Worm (Caenorhabditis elegans) whole organism, mixed stage, embryonic: Measurements from ENCODE around the gene ZK666.12.

ENCODE experiments used
- M03D4.4 ChIP-seq: sonication (generic microtip); optimal IDR thresholded peaks from 2 replicates; lab custom pipeline; 2017; ENCODE audit warnings: mild to moderate bottlenecking, missing genetic modification characterization, missing compliant biosample characterization
- bed-3 ChIP-seq: fragments of 200-800 bp; sonication (Bioruptor generic); optimal IDR thresholded peaks from 3 replicates; lab custom pipeline; 2018; ENCODE audit warnings: mild to moderate bottlenecking, missing genetic modification characterization, moderate library complexity, missing compliant biosample characterization
- blmp-1 ChIP-seq: fragments of 150-350 bp; optimal IDR thresholded peaks from 2 replicates; lab custom pipeline; 2014; ENCODE audit warnings: missing biosample characterization, missing genetic modification characterization
- ceh-39 ChIP-seq: fragments of 150-350 bp; optimal IDR thresholded peaks from 2 replicates; lab custom pipeline; 2014; ENCODE audit warnings: missing biosample characterization, missing genetic modification characterization
- ceh-43 ChIP-seq: fragments of 200-800 bp; sonication (Bioruptor generic); optimal IDR thresholded peaks from 2 replicates; lab custom pipeline; 2018; ENCODE audit warnings: mild to moderate bottlenecking, missing genetic modification characterization, moderate library complexity, missing compliant biosample characterization
- ceh-83 ChIP-seq: fragments of 200-800 bp; sonication (Bioruptor generic); optimal IDR thresholded peaks from 2 replicates; lab custom pipeline; 2018; ENCODE audit warnings: mild to moderate bottlenecking, missing genetic modification characterization, missing compliant biosample characterization
- ces-1 ChIP-seq: fragments of 150-350 bp; optimal IDR thresholded peaks from 2 replicates; lab custom pipeline; 2014; ENCODE audit warnings: missing biosample characterization, missing genetic modification reagents, missing genetic modification characterization
- cnd-1 ChIP-seq: fragments of 200-800 bp; sonication (Bioruptor generic); optimal IDR thresholded peaks from 2 replicates; lab custom pipeline; 2018; ENCODE audit warnings: mild to moderate bottlenecking, missing genetic modification characterization, missing compliant biosample characterization
- elt-1 ChIP-seq: sonication (generic microtip); optimal IDR thresholded peaks from 2 replicates; lab custom pipeline; 2017; ENCODE audit warnings: missing genetic modification characterization, mild to moderate bottlenecking, missing compliant biosample characterization, antibody characterized with exemption, moderate library complexity, borderline replicate concordance; ENCODE audit not compliant: insufficient read depth
- elt-3 ChIP-seq: fragments of 150-350 bp; optimal IDR thresholded peaks from 2 replicates; lab custom pipeline; 2014; ENCODE audit warnings: missing biosample characterization, missing genetic modification characterization
- flh-1 ChIP-seq: fragments of 200-800 bp; sonication (Bioruptor generic); optimal IDR thresholded peaks from 2 replicates; lab custom pipeline; 2018; ENCODE audit warnings: mild to moderate bottlenecking, missing genetic modification characterization, moderate library complexity, missing compliant biosample characterization
- ham-2 ChIP-seq: fragments of 200-800 bp; sonication (Bioruptor generic); optimal IDR thresholded peaks from 2 replicates; lab custom pipeline; 2018; ENCODE audit warnings: mild to moderate bottlenecking, missing genetic modification characterization, missing compliant biosample characterization
- hlh-1 ChIP-seq: fragments of 150-350 bp; optimal IDR thresholded peaks from 2 replicates; lab custom pipeline; 2014; ENCODE audit warnings: missing biosample characterization, missing genetic modification reagents, missing genetic modification characterization
- lin-13 ChIP-seq: fragments of 150-350 bp; optimal IDR thresholded peaks from 2 replicates; lab custom pipeline; 2014; ENCODE audit warnings: missing biosample characterization, missing genetic modification characterization
- lin-32 ChIP-seq: fragments of 200-800 bp; sonication (Bioruptor generic); optimal IDR thresholded peaks from 2 replicates; lab custom pipeline; 2018; ENCODE audit warnings: mild to moderate bottlenecking, missing genetic modification characterization, missing compliant biosample characterization
- lsy-2 ChIP-seq: fragments of 150-350 bp; optimal IDR thresholded peaks from 2 replicates; lab custom pipeline; 2014; ENCODE audit warnings: missing biosample characterization, missing genetic modification characterization
- mab-5 ChIP-seq: fragments of 150-350 bp; optimal IDR thresholded peaks from 2 replicates; lab custom pipeline; 2014; ENCODE audit warnings: missing biosample characterization, missing genetic modification characterization
- mep-1 ChIP-seq: fragments of 150-350 bp; optimal IDR thresholded peaks from 2 replicates; lab custom pipeline; 2017; ENCODE audit warnings: missing biosample characterization, missing genetic modification reagents, missing genetic modification characterization, inconsistent platforms
- nhr-12 ChIP-seq: fragments of 150-350 bp; optimal IDR thresholded peaks from 2 replicates; lab custom pipeline; 2014; ENCODE audit warnings: missing biosample characterization, missing genetic modification characterization
- nhr-2 ChIP-seq: fragments of 150-350 bp; optimal IDR thresholded peaks from 2 replicates; lab custom pipeline; 2014; ENCODE audit warnings: missing biosample characterization, missing genetic modification characterization
- nhr-237 ChIP-seq: fragments of 150-350 bp; optimal IDR thresholded peaks from 2 replicates; lab custom pipeline; 2014; ENCODE audit warnings: missing biosample characterization, missing genetic modification characterization
- nhr-76 ChIP-seq: sonication (generic microtip); optimal IDR thresholded peaks from 2 replicates; lab custom pipeline; 2017; ENCODE audit warnings: missing biosample characterization, missing genetic modification characterization
- pha-4 ChIP-seq: fragments of 150-350 bp; optimal IDR thresholded peaks from 2 replicates; lab custom pipeline; 2018; ENCODE audit warnings: missing biosample characterization, missing genetic modification reagents, missing genetic modification characterization
- sem-2 ChIP-seq: fragments of 200-800 bp; sonication (Bioruptor generic); optimal IDR thresholded peaks from 2 replicates; lab custom pipeline; 2018; ENCODE audit warnings: mild to moderate bottlenecking, missing genetic modification characterization, missing compliant biosample characterization
- snpc-4 ChIP-seq: fragments of 150-350 bp; optimal IDR thresholded peaks from 2 replicates; lab custom pipeline; 2014; ENCODE audit warnings: missing biosample characterization, missing genetic modification characterization
- unc-120 ChIP-seq: sonication (generic microtip); optimal IDR thresholded peaks from 2 replicates; lab custom pipeline; 2017; ENCODE audit warnings: missing genetic modification characterization, missing compliant biosample characterization; ENCODE audit not compliant: poor library complexity, severe bottlenecking
- unc-39 ChIP-seq: fragments of 150-350 bp; optimal IDR thresholded peaks from 2 replicates; lab custom pipeline; 2014; ENCODE audit warnings: missing biosample characterization, missing genetic modification characterization
- unc-62 ChIP-seq: fragments of 150-350 bp; optimal IDR thresholded peaks from 2 replicates; lab custom pipeline; 2014; ENCODE audit warnings: missing biosample characterization, missing genetic modification reagents, missing genetic modification characterization

ZK666.12 gene

ce11 chrII:10515422-10515821, 19.4 kb downstream of the ZK666.12 start:
- no peak for TF ChIP-seq cnd-1 (tag; lab: Kevin White, UChicago)
- TF ChIP-seq mab-5 (tag; lab: Kevin White, UChicago) = no peak
- no peak for TF ChIP-seq ceh-43 (GFP tag; lab: Kevin White, UChicago)
- no peak for TF ChIP-seq ham-2 (GFP tag; lab: Kevin White, UChicago)
- TF ChIP-seq mep-1 (tag; lab: Kevin White, UChicago) = no peak

- TF ChIP-seq lin-32 (GFP tag; lab: Kevin White, UChicago) = no peak
- no peak for TF ChIP-seq unc-120 (tag; lab: Kevin White, UChicago)
- TF ChIP-seq nhr-12 (tag; lab: Kevin White, UChicago) = no peak
- TF ChIP-seq M03D4.4 = no peak
- no peak for TF ChIP-seq ceh-83 (GFP tag; lab: Kevin White, UChicago)
- TF ChIP-seq mab-5 (tag; lab: Kevin White, UChicago) = no peak
- no peak for TF ChIP-seq unc-62
- TF ChIP-seq ceh-43 (GFP tag; lab: Kevin White, UChicago) = no peak
- TF ChIP-seq ceh-39 (tag; lab: Kevin White, UChicago) = no peak
- TF ChIP-seq bed-3 (GFP tag; lab: Kevin White, UChicago) = no peak
- no peak for TF ChIP-seq ces-1
- TF ChIP-seq, all 35 proteins: peak for 0
Observed at ce11 chrII:10516375-10516774, 20.4 kb downstream of the ZK666.12 start.

ce11 chrII:10519017-10519416, 23.0 kb downstream of the ZK666.12 start, which contains the start of gene F59B10.4:
Gene F59B10.4, minus strand, starts transcription at chrII:10519117.
- TF ChIP-seq snpc-4 (tag; lab: Kevin White, UChicago) = no peak
- no peak for TF ChIP-seq sem-2 (GFP tag; lab: Kevin White, UChicago)
- no peak for TF ChIP-seq nhr-237 (tag; lab: Kevin White, UChicago)
- no peak for TF ChIP-seq unc-62
- TF ChIP-seq blmp-1 = no peak
- TF ChIP-seq lin-32 (GFP tag; lab: Kevin White, UChicago) = no peak
- TF ChIP-seq mab-5 (tag; lab: Kevin White, UChicago) = no peak
- no peak for TF ChIP-seq ceh-39 (tag; lab: Kevin White, UChicago)

- no peak for TF ChIP-seq elt-1 (tag; lab: Kevin White, UChicago)
- TF ChIP-seq hlh-1 (tag; lab: Kevin White, UChicago) = no peak
- TF ChIP-seq mab-5 (tag; lab: Kevin White, UChicago) = no peak
- TF ChIP-seq, all 35 proteins: peak for 0
Observed at ce11 chrII:10519863-10520262, 23.9 kb downstream of the ZK666.12 start.

ce11 chrII:10523031-10523430, 27.0 kb downstream of the ZK666.12 start:
- TF ChIP-seq lin-13 (tag; lab: Kevin White, UChicago) = no peak
- no peak for TF ChIP-seq bed-3 (GFP tag; lab: Kevin White, UChicago)

ce11 chrII:10523583-10523982, 27.6 kb downstream of the ZK666.12 start, which contains the start of gene F59B10.5:
Gene F59B10.5, minus strand, starts transcription at chrII:10523683.
- TF ChIP-seq pha-4 (tag; lab: Kevin White, UChicago) = no peak
- no peak for TF ChIP-seq nhr-2
- no peak for TF ChIP-seq lsy-2
- TF ChIP-seq ham-2 (GFP tag; lab: Kevin White, UChicago) = no peak
- TF ChIP-seq nhr-12 (tag; lab: Kevin White, UChicago) = no peak
- no peak for TF ChIP-seq nhr-76 (tag; lab: Kevin White, UChicago)
- TF ChIP-seq unc-39 (tag; lab: Kevin White, UChicago) = no peak
- TF ChIP-seq ceh-83 (GFP tag; lab: Kevin White, UChicago) = no peak
- no peak for TF ChIP-seq lin-32 (GFP tag; lab: Kevin White, UChicago)
- no peak for TF ChIP-seq ceh-39 (tag; lab: Kevin White, UChicago)

- no peak for TF ChIP-seq elt-1 (tag; lab: Kevin White, UChicago)
- no peak for TF ChIP-seq flh-1 (GFP tag; lab: Kevin White, UChicago)
- TF ChIP-seq nhr-2 = no peak
- no peak for TF ChIP-seq bed-3 (GFP tag; lab: Kevin White, UChicago)
- no peak for TF ChIP-seq M03D4.4
- TF ChIP-seq pha-4 (tag; lab: Kevin White, UChicago) = no peak
- TF ChIP-seq lsy-2 = no peak
- TF ChIP-seq unc-62 = no peak
- no peak for TF ChIP-seq nhr-76 (tag; lab: Kevin White, UChicago)
- no peak for TF ChIP-seq ceh-43 (GFP tag; lab: Kevin White, UChicago)
- TF ChIP-seq mab-5 (tag; lab: Kevin White, UChicago) = no peak
- no peak for TF ChIP-seq elt-3 (tag; lab: Kevin White, UChicago)
- TF ChIP-seq, all 35 proteins: peak for 0
Observed at ce11 chrII:10524374-10524773, 28.4 kb downstream of the ZK666.12 start, which contains the start of gene F59B10.6. Gene F59B10.6, minus strand, starts transcription at chrII:10524474.
